Worm (Caenorhabditis elegans) whole organism, late embryonic: ENCODE measurements around the gene srh-234.

Experiments used
- C38D4.7 ChIP-seq: fragments of 200-800 bp; sonication (Bioruptor generic); optimal IDR thresholded peaks from 2 replicates; lab custom pipeline; 2018; ENCODE audit warnings: mild to moderate bottlenecking, missing genetic modification characterization, moderate library complexity, missing compliant biosample characterization
- K02D7.2 ChIP-seq: sonication (generic microtip); optimal IDR thresholded peaks from 2 replicates; lab custom pipeline; 2017; ENCODE audit warnings: mild to moderate bottlenecking, missing genetic modification characterization, missing compliant biosample characterization
- K09A11.1 ChIP-seq: sonication (generic microtip); optimal IDR thresholded peaks from 2 replicates; lab custom pipeline; 2017; ENCODE audit warnings: antibody characterized with exemption, mild to moderate bottlenecking, missing genetic modification characterization, missing compliant biosample characterization; ENCODE audit not compliant: insufficient read depth
- ama-1 ChIP-seq: fragments of 150-350 bp; optimal IDR thresholded peaks from 2 replicates; lab custom pipeline; 2014
- ceh-18 ChIP-seq: sonication (generic microtip); optimal IDR thresholded peaks from 2 replicates; lab custom pipeline; 2016; ENCODE audit warnings: missing genetic modification characterization, missing compliant biosample characterization
- ceh-22 ChIP-seq: sonication (generic microtip); optimal IDR thresholded peaks from 2 replicates; lab custom pipeline; 2017; ENCODE audit warnings: missing biosample characterization, missing genetic modification characterization
- ceh-30 ChIP-seq: fragments of 150-350 bp; optimal IDR thresholded peaks from 2 replicates; lab custom pipeline; 2014; ENCODE audit warnings: missing biosample characterization, missing genetic modification characterization
- ceh-31 ChIP-seq: sonication (generic microtip); optimal IDR thresholded peaks from 2 replicates; lab custom pipeline; 2016; ENCODE audit warnings: missing genetic modification characterization, missing compliant biosample characterization
- ceh-34 ChIP-seq: sonication (generic microtip); optimal IDR thresholded peaks from 2 replicates; lab custom pipeline; 2016; ENCODE audit warnings: mild to moderate bottlenecking, missing genetic modification characterization, missing compliant biosample characterization
- ceh-48 ChIP-seq: sonication (generic microtip); optimal IDR thresholded peaks from 2 replicates; lab custom pipeline; 2016; ENCODE audit warnings: missing genetic modification characterization, inconsistent platforms, missing compliant biosample characterization
- ceh-6 ChIP-seq: fragments of 200-800 bp; sonication (Bioruptor generic); optimal IDR thresholded peaks from 2 replicates; lab custom pipeline; 2018; ENCODE audit warnings: mild to moderate bottlenecking, missing genetic modification characterization, missing compliant biosample characterization
- che-1 ChIP-seq: sonication (generic microtip); optimal IDR thresholded peaks from 2 replicates; lab custom pipeline; 2016; ENCODE audit warnings: mild to moderate bottlenecking, missing genetic modification characterization, missing compliant biosample characterization
- dmd-4 ChIP-seq: sonication (generic microtip); optimal IDR thresholded peaks from 2 replicates; lab custom pipeline; 2016; ENCODE audit warnings: borderline replicate concordance, missing genetic modification characterization, missing compliant biosample characterization
- dve-1 ChIP-seq: sonication (generic microtip); optimal IDR thresholded peaks from 2 replicates; lab custom pipeline; 2017; ENCODE audit warnings: antibody characterized with exemption, mild to moderate bottlenecking, missing genetic modification characterization, missing compliant biosample characterization
- elt-2 ChIP-seq: sonication (generic microtip); optimal IDR thresholded peaks from 2 replicates; lab custom pipeline; 2016; ENCODE audit warnings: missing genetic modification reagents, missing genetic modification characterization, missing compliant biosample characterization
- elt-4 ChIP-seq: sonication (generic microtip); optimal IDR thresholded peaks from 2 replicates; lab custom pipeline; 2016; ENCODE audit warnings: missing genetic modification characterization, missing compliant biosample characterization
- eyg-1 ChIP-seq: sonication (generic microtip); optimal IDR thresholded peaks from 2 replicates; lab custom pipeline; 2016; ENCODE audit warnings: missing genotype, missing genetic modification characterization, missing compliant biosample characterization
- fax-1 ChIP-seq: sonication (generic microtip); optimal IDR thresholded peaks from 2 replicates; lab custom pipeline; 2016; ENCODE audit warnings: missing genotype, missing genetic modification characterization, missing compliant biosample characterization
- fkh-6 ChIP-seq: sonication (generic microtip); optimal IDR thresholded peaks from 2 replicates; lab custom pipeline; 2016; ENCODE audit warnings: missing genetic modification characterization, missing compliant biosample characterization
- gmeb-2 ChIP-seq: sonication (generic microtip); optimal IDR thresholded peaks from 2 replicates; lab custom pipeline; 2016; ENCODE audit warnings: missing genetic modification characterization, inconsistent platforms, missing compliant biosample characterization
- hlh-15 ChIP-seq: sonication (generic microtip); optimal IDR thresholded peaks from 2 replicates; lab custom pipeline; 2016; ENCODE audit warnings: missing genetic modification characterization, missing compliant biosample characterization
- hlh-30 ChIP-seq: sonication (generic microtip); optimal IDR thresholded peaks from 2 replicates; lab custom pipeline; 2017; ENCODE audit warnings: antibody characterized with exemption, missing genetic modification characterization, missing compliant biosample characterization; ENCODE audit not compliant: insufficient read depth
- hlh-6 ChIP-seq: sonication (generic microtip); optimal IDR thresholded peaks from 2 replicates; lab custom pipeline; 2016; ENCODE audit warnings: missing genotype, missing genetic modification characterization, missing compliant biosample characterization
- hlh-8 ChIP-seq: sonication (generic microtip); optimal IDR thresholded peaks from 2 replicates; lab custom pipeline; 2016; ENCODE audit warnings: missing genotype, missing genetic modification characterization, missing compliant biosample characterization
- lin-11 ChIP-seq: fragments of 200-800 bp; sonication (Bioruptor generic); optimal IDR thresholded peaks from 2 replicates; lab custom pipeline; 2018; ENCODE audit warnings: mild to moderate bottlenecking, missing genetic modification characterization, missing compliant biosample characterization
- madf-2 ChIP-seq: sonication (generic microtip); optimal IDR thresholded peaks from 2 replicates; lab custom pipeline; 2017; ENCODE audit warnings: missing genetic modification characterization, missing compliant biosample characterization
- nhr-11 ChIP-seq: fragments of 150-350 bp; optimal IDR thresholded peaks from 2 replicates; lab custom pipeline; 2014; ENCODE audit warnings: missing biosample characterization, missing genetic modification characterization
- odd-2 ChIP-seq: sonication (generic microtip); optimal IDR thresholded peaks from 2 replicates; lab custom pipeline; 2017; ENCODE audit warnings: antibody characterized with exemption, mild to moderate bottlenecking, missing genetic modification characterization, missing compliant biosample characterization
- pax-1 ChIP-seq: fragments of 150-350 bp; optimal IDR thresholded peaks from 2 replicates; lab custom pipeline; 2014; ENCODE audit warnings: missing biosample characterization, missing genetic modification characterization
- pros-1 ChIP-seq: fragments of 150-350 bp; optimal IDR thresholded peaks from 2 replicates; lab custom pipeline; 2014; ENCODE audit warnings: missing biosample characterization, missing genetic modification reagents, missing genetic modification characterization
- ref-2 ChIP-seq: sonication (generic microtip); optimal IDR thresholded peaks from 2 replicates; lab custom pipeline; 2016; ENCODE audit warnings: missing genetic modification characterization, missing compliant biosample characterization
- rnt-1 ChIP-seq: sonication (generic microtip); optimal IDR thresholded peaks from 2 replicates; lab custom pipeline; 2016; ENCODE audit warnings: missing genetic modification characterization, missing compliant biosample characterization
- sdc-2 ChIP-seq: sonication (generic microtip); optimal IDR thresholded peaks from 2 replicates; lab custom pipeline; 2016; ENCODE audit warnings: missing genotype, missing genetic modification characterization, missing compliant biosample characterization
- sox-2 ChIP-seq: fragments of 200-800 bp; sonication (Bioruptor generic); IDR thresholded peaks from 2 replicates; pipeline ENCODE4 v1.3.6; 2022; ENCODE audit warnings: missing genetic modification reagents, missing genetic modification characterization, missing compliant biosample characterization
- sox-4 ChIP-seq: sonication (generic microtip); optimal IDR thresholded peaks from 2 replicates; lab custom pipeline; 2017; ENCODE audit warnings: mild to moderate bottlenecking, missing genetic modification characterization, inconsistent platforms, missing compliant biosample characterization
- syd-9 ChIP-seq: sonication (generic microtip); optimal IDR thresholded peaks from 2 replicates; lab custom pipeline; 2016; ENCODE audit warnings: mild to moderate bottlenecking, missing genetic modification characterization, moderate library complexity, missing compliant biosample characterization
- ttx-3 ChIP-seq: sonication (generic microtip); optimal IDR thresholded peaks from 2 replicates; lab custom pipeline; 2016; ENCODE audit warnings: missing genetic modification reagents, missing genetic modification characterization, missing compliant biosample characterization
- unc-3 ChIP-seq, 2 experiments: fragments of 200-800 bp in 1 of 2; sonication (Bioruptor generic) in 1 of 2; sonication (generic microtip) in 1 of 2; conservative IDR thresholded peaks in 1 of 2; optimal IDR thresholded peaks in 1 of 2; 2 replicates each; pipeline versions ENCODE4 v1.3.6 to Lab custom; 2016 to 2022; ENCODE audit warnings: missing compliant biosample characterization in 2 of 2, missing genetic modification characterization in 2 of 2, missing genetic modification reagents in 1 of 2
- unc-42 ChIP-seq: sonication (generic microtip); optimal IDR thresholded peaks from 2 replicates; lab custom pipeline; 2016; ENCODE audit warnings: missing genotype, missing genetic modification characterization, missing compliant biosample characterization

Gene srh-234

ce11 chrV:7675904-7676303 is 24.2 kb upstream of the srh-234 start, which contains the start of gene C12D5.3:
Gene C12D5.3, plus strand, starts transcription at chrV:7676204.
- TF ChIP-seq hlh-6 (tag; lab: Kevin White, UChicago): no peak
- TF ChIP-seq pros-1 (tag; lab: Kevin White, UChicago): no peak
- no peak for TF ChIP-seq sdc-2 (tag; lab: Kevin White, UChicago)
- TF ChIP-seq ceh-34 (tag; lab: Kevin White, UChicago): no peak
- no peak for TF ChIP-seq fkh-6 (tag; lab: Kevin White, UChicago)

ce11 chrV:7672258-7672657 is 20.6 kb upstream of the srh-234 start, which contains the start of gene C12D5.4:
Gene C12D5.4, plus strand, starts transcription at chrV:7672558.
- TF ChIP-seq che-1 (tag; lab: Kevin White, UChicago): no peak
- TF ChIP-seq nhr-11 (tag; lab: Kevin White, UChicago): no peak
- no peak for TF ChIP-seq madf-2

ce11 chrV:7667940-7668339 is 16.3 kb upstream of the srh-234 start, which contains the start of gene C12D5.5:
Gene C12D5.5, plus strand, starts transcription at chrV:7668240.
- TF ChIP-seq ama-1 (lab: Kevin White, UChicago) (no peak), sox-2 (no peak), fax-1 (tag; lab: Kevin White, UChicago) (no peak), rnt-1 (no peak), syd-9 (no peak), dmd-4 (tag; lab: Kevin White, UChicago) (no peak), fkh-6 (tag; lab: Kevin White, UChicago) (no peak), ceh-30 (tag; lab: Kevin White, UChicago) (no peak), ceh-18 (tag; lab: Kevin White, UChicago) (no peak), ceh-48 (no peak), unc-42 (tag; lab: Kevin White, UChicago) (no peak), ceh-22 (tag; lab: Kevin White, UChicago) (no peak), odd-2 (tag; lab: Kevin White, UChicago) (no peak), hlh-30 (tag; lab: Kevin White, UChicago) (no peak), elt-4 (tag; lab: Kevin White, UChicago) (no peak)

- TF ChIP-seq nhr-11 (tag; lab: Kevin White, UChicago) (no peak), ama-1 (lab: Kevin White, UChicago) (no peak), ref-2 (tag; lab: Kevin White, UChicago) (no peak), ttx-3 (tag; lab: Kevin White, UChicago) (no peak), hlh-15 (no peak), elt-2 (tag; lab: Kevin White, UChicago) (no peak), hlh-30 (tag; lab: Kevin White, UChicago) (no peak), K02D7.2 (tag; lab: Kevin White, UChicago) (no peak), pax-1 (no peak), lin-11 (tag; lab: Kevin White, UChicago) (no peak), hlh-8 (no peak)
Observed at ce11 chrV:7653567-7653966, 1.9 kb upstream of the srh-234 start, which contains the start of gene srh-200. Gene srh-200, minus strand, starts transcription at chrV:7653667.

- TF ChIP-seq ceh-48: no peak
- TF ChIP-seq sox-4 (tag; lab: Kevin White, UChicago): no peak
- no peak for TF ChIP-seq ceh-6 (GFP tag; lab: Kevin White, UChicago)
- no peak for TF ChIP-seq ceh-18 (tag; lab: Kevin White, UChicago)
- no peak for TF ChIP-seq syd-9
- no peak for TF ChIP-seq gmeb-2
- TF ChIP-seq eyg-1 (tag; lab: Kevin White, UChicago): no peak
- TF ChIP-seq unc-3 (GFP tag; conservative IDR thresholded peaks at IDR 0.05; lab: Robert Waterston, UW): no peak
- no peak for TF ChIP-seq unc-3 (tag; optimal IDR thresholded peaks at IDR 0.05; lab: Kevin White, UChicago)
- no peak for TF ChIP-seq fkh-6 (tag; lab: Kevin White, UChicago)
- no peak for TF ChIP-seq ceh-31 (tag; lab: Kevin White, UChicago)
- no peak for TF ChIP-seq K09A11.1
- no peak for TF ChIP-seq C38D4.7
- no peak for TF ChIP-seq dve-1 (tag; lab: Kevin White, UChicago)
- TF ChIP-seq, all 69 proteins: peak for 0
Observed at ce11 chrV:7649963-7650362, 1.7 kb downstream of the srh-234 start.
